Worm (Caenorhabditis elegans) whole organism, dauer: ENCODE results near the gene Y27F2A.9.
"Not testable (repeated sequence)": the region's sequence is repeated elsewhere in the genome, so short reads cannot be mapped to it uniquely, and the experiment has no call there.

Source experiments
- unc-62 ChIP-seq: sonication (generic microtip); optimal IDR thresholded peaks from 2 replicates; lab custom pipeline; 2017; ENCODE audit warnings: missing biosample characterization, missing genetic modification reagents, missing genetic modification characterization

The Y27F2A.9 gene

DNA sequence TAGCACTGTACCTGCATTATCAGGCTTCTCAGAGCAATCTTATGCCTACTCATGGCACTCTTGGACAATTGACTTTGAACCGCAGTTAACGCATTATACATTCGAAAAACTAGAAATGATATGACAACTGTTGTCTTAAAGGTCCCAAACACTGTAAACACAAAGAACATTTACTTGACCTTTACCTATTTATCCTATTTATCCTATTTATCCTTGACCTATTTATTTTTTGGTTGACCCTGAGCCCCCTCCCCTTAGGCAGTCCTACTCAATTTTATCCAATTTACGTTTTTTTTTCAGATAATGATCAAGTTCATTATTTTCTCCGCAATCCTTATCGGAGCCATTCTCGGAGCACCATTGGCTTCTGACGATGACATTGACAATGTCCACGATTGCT is 39.8 kb downstream of the Y27F2A.9 start, which contains the start of the genes T10D4.14 and T10D4.19:
T10D4.14 (minus strand) TSS at position 101 of the 400 bp plus-strand sequence.
T10D4.19 (plus strand) TSS at position 304 of the 400 bp plus-strand sequence.
- no peak for TF ChIP-seq unc-62

DNA sequence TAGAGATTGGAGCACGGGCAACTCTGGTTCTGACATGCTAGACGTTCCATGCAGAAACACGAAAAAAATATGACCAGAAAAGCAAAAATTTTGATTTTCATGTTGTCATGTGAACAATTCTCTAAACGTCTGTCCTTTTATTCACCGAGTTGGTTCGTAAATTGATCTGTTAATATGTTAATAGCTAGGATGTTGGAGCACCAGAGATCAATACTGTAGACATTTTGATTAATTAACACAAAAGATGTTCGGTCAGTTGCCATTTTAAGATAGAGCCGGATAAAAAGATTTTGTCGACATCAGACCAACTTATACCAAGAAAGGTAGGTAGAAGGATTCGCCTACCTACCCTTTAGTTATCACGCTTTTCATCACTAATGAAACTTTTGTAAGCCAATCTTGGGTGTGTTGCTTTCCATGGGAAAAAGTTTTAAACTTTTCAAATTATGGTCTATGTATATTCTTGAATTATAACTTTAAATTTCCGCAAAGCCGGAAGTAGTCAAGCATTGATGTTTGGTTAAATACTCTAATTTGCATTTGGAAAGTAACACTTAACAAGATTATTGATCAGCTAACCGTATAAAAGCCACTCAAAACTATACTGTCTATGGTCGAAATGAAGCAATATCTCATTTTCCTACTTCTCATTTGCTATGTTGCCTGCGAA is 41.8 kb downstream of the Y27F2A.9 start, which contains the start of the genes T10D4.11 and T10D4.1:
T10D4.11 (minus strand) TSS at position 101 of the 670 bp plus-strand sequence.
T10D4.1 (plus strand) TSS at position 620 of the 670 bp plus-strand sequence.
- TF ChIP-seq unc-62 = no peak

DNA sequence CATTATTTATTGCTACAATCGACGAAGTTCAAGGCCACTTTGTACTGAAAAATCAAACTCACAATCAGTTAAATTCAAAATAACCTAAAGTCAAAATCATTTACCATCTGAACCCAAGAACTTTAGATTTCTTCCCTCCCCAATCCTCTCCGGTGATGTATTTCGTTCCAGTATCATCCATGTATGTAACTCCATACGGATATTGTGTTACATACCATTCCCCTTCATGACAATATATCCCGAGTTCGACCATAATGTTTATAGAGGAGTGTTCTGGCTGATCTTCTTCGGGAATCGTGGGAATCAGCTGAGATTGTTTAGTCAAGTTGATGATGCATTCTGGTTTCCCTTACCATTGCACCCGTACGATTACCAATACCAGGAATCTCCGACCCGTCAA is 43.0 kb downstream of the Y27F2A.9 start:
- TF ChIP-seq unc-62 = no peak

ce11 chrII:3145842-3146241 is 45.6 kb downstream of the Y27F2A.9 start, which contains the start of gene T10D4.15:
Gene T10D4.15, plus strand, starts transcription at chrII:3146142.
- TF ChIP-seq unc-62 = no peak

ce11 chrII:3144552-3144951 is 46.9 kb downstream of the Y27F2A.9 start, which contains the start of gene sri-43:
Gene sri-43, minus strand, starts transcription at chrII:3144652.
- TF ChIP-seq unc-62 = not testable (repeated sequence)

ce11 chrII:3142855-3143254 is 48.6 kb downstream of the Y27F2A.9 start, which contains the start of gene sri-42:
Gene sri-42, minus strand, starts transcription at chrII:3142955.
- TF ChIP-seq unc-62 = not testable (repeated sequence)
